Fruit fly (Drosophila melanogaster): ENCODE measurements around the gene Apc2.

Gene Apc2

dm6 chr3R:24206341-24207114 lies 42.8 kb downstream of the Apc2 start (continued):
- peak; percentile 74 for TF ChIP-seq gem (tag; optimal IDR thresholded peaks at IDR 0.05)
- no peak for TF ChIP-seq CG1792 (GFP tag; optimal IDR thresholded peaks at IDR 0.05)
- peak; percentile 47; the same call in 1 of the 2 replicates for TF ChIP-seq H2.0 (GFP tag; IDR thresholded peaks at IDR 0.05)
- peak; percentile 49; the same call in 1 of the 2 replicates for TF ChIP-seq CG32772 (GFP tag; IDR thresholded peaks at IDR 0.05)
- TF ChIP-seq CG8281 (tag; optimal IDR thresholded peaks at IDR 0.05) = no peak
- TF ChIP-seq CG17829 (tag; optimal IDR thresholded peaks at IDR 0.05) = peak; percentile 52
- peak; percentile 56 for TF ChIP-seq CG8388 (GFP tag; optimal IDR thresholded peaks at IDR 0.05)
- no peak for TF ChIP-seq CG11456 (GFP tag; IDR thresholded peaks at IDR 0.05)
- TF ChIP-seq CG12219 (GFP tag; optimal IDR thresholded peaks at IDR 0.05) = peak; percentile 61
- TF ChIP-seq CG11695 (GFP tag; IDR thresholded peaks at IDR 0.05) = peak; percentile 43; the same call in 1 of the 3 replicates
- no peak for TF ChIP-seq bbx (GFP tag; IDR thresholded peaks at IDR 0.05; ENCODE audit: partially characterized antibody)
- TF ChIP-seq gce (GFP tag; IDR thresholded peaks at IDR 0.05) = peak; percentile 61; the same call in 1 of the 3 replicates
- no peak for TF ChIP-seq Dip2 (GFP tag; IDR thresholded peaks at IDR 0.05)
- TF ChIP-seq prd (optimal IDR thresholded peaks at IDR 0.05) = no peak
- peak; percentile 41; the same call in 1 of the 3 replicates for TF ChIP-seq prd (GFP tag; IDR thresholded peaks at IDR 0.05)
- TF ChIP-seq esg (GFP tag; conservative IDR thresholded peaks at IDR 0.05) = peak; percentile 47
- TF ChIP-seq B-H1 (GFP tag; IDR thresholded peaks at IDR 0.05) = peak; percentile 14; the same call in 1 of the 3 replicates
- TF ChIP-seq CG31441 (GFP tag; IDR thresholded peaks at IDR 0.05) = peak; percentile 50; the same call in 1 of the 2 replicates
- no peak for TF ChIP-seq zen (tag; optimal IDR thresholded peaks at IDR 0.05)
- no peak for TF ChIP-seq CG17612 (GFP tag; IDR thresholded peaks at IDR 0.05)
- peak; percentile 25; the same call in 1 of the 3 replicates for TF ChIP-seq CG34422 (GFP tag; IDR thresholded peaks at IDR 0.05)
- TF ChIP-seq Eip74EF (GFP tag; optimal IDR thresholded peaks at IDR 0.05) = peak in 1 of 2 experiments; percentile 61
- no peak for TF ChIP-seq Antp (GFP tag; optimal IDR thresholded peaks at IDR 0.05)
- TF ChIP-seq CG5245 (GFP tag; optimal IDR thresholded peaks at IDR 0.05) = peak; percentile 41
- TF ChIP-seq wdn (GFP tag; IDR thresholded peaks at IDR 0.05) = no peak
- 0 out of 2 replicates have a peak, but pooled peaks have one; percentile 22 for TF ChIP-seq CG14014 (GFP tag; IDR thresholded peaks at IDR 0.05)
- no peak for TF ChIP-seq D (optimal IDR thresholded peaks at IDR 0.05)
- TF ChIP-seq D (GFP tag; optimal IDR thresholded peaks at IDR 0.05) = peak; percentile 53
- peak; percentile 61 for TF ChIP-seq Awh (GFP tag; IDR thresholded peaks at IDR 0.05)
- no peak for TF ChIP-seq br (optimal IDR thresholded peaks at IDR 0.05)
- TF ChIP-seq btn (GFP tag; optimal IDR thresholded peaks at IDR 0.05) = peak; percentile 17
- TF ChIP-seq ci (GFP tag; IDR thresholded peaks at IDR 0.05) = peak; percentile 92
- peak; percentile 48; the same call in 1 of the 2 replicates for TF ChIP-seq peb (GFP tag; IDR thresholded peaks at IDR 0.05)
- TF ChIP-seq dati (GFP tag; IDR thresholded peaks at IDR 0.05) = peak; percentile 58; the same call in 1 of the 2 replicates
- no peak for TF ChIP-seq CG7786 (GFP tag; optimal IDR thresholded peaks at IDR 0.05)
- peak; percentile 54; the same call in 1 of the 2 replicates for TF ChIP-seq Ada2b (GFP tag; IDR thresholded peaks at IDR 0.05)
- no peak for TF ChIP-seq sc (optimal IDR thresholded peaks at IDR 0.05)
- TF ChIP-seq sc (GFP tag; optimal IDR thresholded peaks at IDR 0.05) = peak; percentile 16
- TF ChIP-seq CG10462 (GFP tag; optimal IDR thresholded peaks at IDR 0.05) = no peak
- TF ChIP-seq CG10209 (GFP tag; optimal IDR thresholded peaks at IDR 0.05) = peak; percentile 30
- peak; percentile 40; the same call in 1 of the 2 replicates for TF ChIP-seq CG11247 (GFP tag; IDR thresholded peaks at IDR 0.05)
- peak; percentile 25 for TF ChIP-seq CG4820 (GFP tag; optimal IDR thresholded peaks at IDR 0.05)
- no peak for TF ChIP-seq pan (optimal IDR thresholded peaks at IDR 0.05)
- TF ChIP-seq pan (GFP tag; optimal IDR thresholded peaks at IDR 0.05 in 1 of 2, IDR thresholded peaks at IDR 0.05 in 1 of 2) = peak in 1 of 2 experiments; percentile 51
- no peak for TF ChIP-seq hkb (optimal IDR thresholded peaks at IDR 0.05)
- peak; percentile 65 for TF ChIP-seq hkb (GFP tag; IDR thresholded peaks at IDR 0.05)
- TF ChIP-seq CG11504 (tag; optimal IDR thresholded peaks at IDR 0.05) = peak; percentile 73
- TF ChIP-seq kah (GFP tag; optimal IDR thresholded peaks at IDR 0.05) = peak; percentile 35
- no peak for TF ChIP-seq hb (GFP tag; IDR thresholded peaks at IDR 0.05; ENCODE audit: partially characterized antibody)
- no peak for TF ChIP-seq dm (GFP tag; optimal IDR thresholded peaks at IDR 0.05)
- peak; percentile 40 for TF ChIP-seq pnt (GFP tag; optimal IDR thresholded peaks at IDR 0.05)

All from whole organism, embryonic.